Fruit fly (Drosophila melanogaster): Measurements from ENCODE around the gene pHCl-2.

DNA sequence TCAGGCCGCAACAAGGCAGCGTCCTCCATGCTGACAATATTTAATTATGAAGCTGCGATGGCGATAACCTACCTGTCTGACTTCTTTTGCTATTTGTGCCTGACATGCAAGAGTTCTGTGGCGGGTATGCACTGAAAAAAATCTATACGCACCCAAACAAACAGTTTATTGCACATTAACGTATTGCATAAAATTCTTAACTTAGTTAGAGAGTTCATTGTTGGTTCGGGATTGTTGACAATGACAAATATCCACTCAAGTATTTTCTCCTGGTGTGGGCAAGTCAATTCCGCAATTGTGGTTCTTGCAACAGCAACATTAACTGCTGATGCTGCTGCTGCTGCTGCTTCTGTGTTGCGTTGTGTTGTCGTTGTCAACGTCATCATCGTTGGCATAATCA, 7.1 kb upstream of the pHCl-2 start:
- TF ChIP-seq CG4496 (GFP tag; IDR thresholded peaks at IDR 0.05) (peak; percentile 83; the same call in 2 of the 3 replicates), CG8159 (tag; optimal IDR thresholded peaks at IDR 0.05) (peak; percentile 71), CG12605 (GFP tag; IDR thresholded peaks at IDR 0.05) (0 out of 2 replicates have a peak, but pooled peaks have one; percentile 8), gl (tag; optimal IDR thresholded peaks at IDR 0.05) (peak; percentile 47), EcR (GFP tag; optimal IDR thresholded peaks at IDR 0.05) (no peak), fd96Ca (GFP tag; IDR thresholded peaks at IDR 0.05) (peak; percentile 75; the same call in 2 of the 3 replicates), CG34367 (tag; optimal IDR thresholded peaks at IDR 0.05) (peak; percentile 66), CG17806 (tag; optimal IDR thresholded peaks at IDR 0.05) (peak; percentile 68), Snoo (tag; optimal IDR thresholded peaks at IDR 0.05) (no peak), Pif1A (GFP tag; optimal IDR thresholded peaks at IDR 0.05) (no peak), rn (GFP tag; IDR thresholded peaks at IDR 0.05) (no peak), Ets98B (GFP tag; IDR thresholded peaks at IDR 0.05) (peak; percentile 67)

Measured in whole organism, pupa.